Worm (Caenorhabditis elegans) whole organism, L4 larva: ENCODE measurements around the gene rig-3.
A peak's percentile ranks its signal among the peaks of the same experiment; 100 is the strongest.

Experiments
- F44E2.7 ChIP-seq: fragments of 200-800 bp; sonication (Bioruptor generic); IDR thresholded peaks from 2 replicates; pipeline ENCODE4 v2.1.2; 2022; ENCODE audit warnings: missing genetic modification characterization, missing compliant biosample characterization
- T26A8.4 ChIP-seq: fragments of 200-800 bp; sonication (Bioruptor generic); IDR thresholded peaks from 2 replicates; pipeline ENCODE4 v1.3.6; 2022; ENCODE audit warnings: missing genetic modification characterization, missing compliant biosample characterization
- Y48G9A.11 ChIP-seq: fragments of 200-800 bp; sonication (Bioruptor generic); IDR thresholded peaks from 2 replicates; pipeline ENCODE4 v1.3.6; 2022; ENCODE audit warnings: missing genetic modification reagents, missing genetic modification characterization, missing compliant biosample characterization
- aha-1 ChIP-seq: fragments of 150-350 bp; peaks from one replicate; lab custom pipeline; 2014; ENCODE audit warnings: missing biosample characterization, missing genetic modification characterization
- arid-1 ChIP-seq: fragments of 200-800 bp; sonication (Bioruptor generic); conservative IDR thresholded peaks from 2 replicates; pipeline ENCODE4 v1.3.6; 2022; ENCODE audit warnings: missing genetic modification reagents, missing genetic modification characterization, missing compliant biosample characterization
- ceh-28 ChIP-seq: fragments of 150-350 bp; optimal IDR thresholded peaks from 2 replicates; lab custom pipeline; 2014; ENCODE audit warnings: missing biosample characterization, missing genetic modification reagents, missing genetic modification characterization
- ceh-62 ChIP-seq: sonication (generic microtip); optimal IDR thresholded peaks from 2 replicates; lab custom pipeline; 2017; ENCODE audit warnings: missing biosample characterization, missing genetic modification characterization
- ceh-82 ChIP-seq: sonication (generic microtip); optimal IDR thresholded peaks from 2 replicates; lab custom pipeline; 2017; ENCODE audit warnings: missing biosample characterization, missing genetic modification characterization
- ctbp-1 ChIP-seq: fragments of 200-800 bp; sonication (Bioruptor generic); IDR thresholded peaks from 2 replicates; pipeline ENCODE4 v1.3.6; 2022; ENCODE audit warnings: missing genetic modification reagents, missing genetic modification characterization, missing compliant biosample characterization
- daf-12 ChIP-seq: fragments of 150-350 bp; optimal IDR thresholded peaks from 2 replicates; lab custom pipeline; 2014; ENCODE audit warnings: missing biosample characterization, missing genetic modification reagents, missing genetic modification characterization
- dmd-9 ChIP-seq: fragments of 200-800 bp; sonication (Bioruptor generic); IDR thresholded peaks from 2 replicates; pipeline ENCODE4 v1.3.6; 2022; ENCODE audit warnings: missing genetic modification reagents, missing genetic modification characterization, missing compliant biosample characterization
- duxl-1 ChIP-seq: sonication (generic microtip); optimal IDR thresholded peaks from 2 replicates; lab custom pipeline; 2016; ENCODE audit warnings: mild to moderate bottlenecking, missing genetic modification characterization, moderate library complexity, missing compliant biosample characterization; ENCODE audit not compliant: poor library complexity
- dve-1 ChIP-seq: sonication (generic microtip); optimal IDR thresholded peaks from 2 replicates; lab custom pipeline; 2017; ENCODE audit warnings: antibody characterized with exemption, mild to moderate bottlenecking, missing genetic modification characterization, missing compliant biosample characterization; ENCODE audit not compliant: insufficient read depth
- egl-27 ChIP-seq: sonication (generic microtip); optimal IDR thresholded peaks from 3 replicates; lab custom pipeline; 2017; ENCODE audit warnings: missing biosample characterization, missing genetic modification reagents, missing genetic modification characterization
- egl-43 ChIP-seq: fragments of 200-800 bp; sonication (Bioruptor generic); IDR thresholded peaks from 2 replicates; pipeline ENCODE4 v1.3.6; 2022; ENCODE audit warnings: missing genetic modification reagents, missing genetic modification characterization, missing compliant biosample characterization
- fkh-10 ChIP-seq: fragments of 150-350 bp; optimal IDR thresholded peaks from 2 replicates; lab custom pipeline; 2014; ENCODE audit warnings: missing biosample characterization, missing genetic modification reagents, missing genetic modification characterization
- fos-1 ChIP-seq: fragments of 150-350 bp; optimal IDR thresholded peaks from 2 replicates; lab custom pipeline; 2014; ENCODE audit warnings: missing biosample characterization, missing genetic modification characterization
- gei-8 ChIP-seq: fragments of 200-800 bp; sonication (Bioruptor generic); optimal IDR thresholded peaks from 2 replicates; lab custom pipeline; 2018; ENCODE audit warnings: mild to moderate bottlenecking, missing genetic modification characterization, missing compliant biosample characterization
- hlh-30 ChIP-seq: sonication (generic microtip); optimal IDR thresholded peaks from 2 replicates; lab custom pipeline; 2017; ENCODE audit warnings: antibody characterized with exemption, mild to moderate bottlenecking, missing genetic modification characterization, missing compliant biosample characterization; ENCODE audit not compliant: insufficient read depth
- hmg-1.1 ChIP-seq: fragments of 200-800 bp; sonication (Bioruptor generic); IDR thresholded peaks from 2 replicates; pipeline ENCODE4 v1.3.6; 2022; ENCODE audit warnings: missing genetic modification reagents, missing genetic modification characterization, missing compliant biosample characterization
- jun-1 ChIP-seq: fragments of 150-350 bp; optimal IDR thresholded peaks from 2 replicates; lab custom pipeline; 2014; ENCODE audit warnings: missing biosample characterization, missing genetic modification reagents, missing genetic modification characterization
- lim-7 ChIP-seq: fragments of 200-800 bp; sonication (Bioruptor generic); IDR thresholded peaks from 2 replicates; pipeline ENCODE4 v1.3.6; 2022; ENCODE audit warnings: missing genetic modification characterization, missing compliant biosample characterization
- lin-1 ChIP-seq: fragments of 200-800 bp; sonication (Bioruptor generic); IDR thresholded peaks from 2 replicates; pipeline ENCODE4 v1.3.6; 2022; ENCODE audit warnings: missing genetic modification reagents, missing genetic modification characterization, missing compliant biosample characterization
- lin-15B ChIP-seq: fragments of 150-350 bp; sonication (generic microtip); optimal IDR thresholded peaks from 3 replicates; lab custom pipeline; 2014; ENCODE audit warnings: missing biosample characterization, missing genetic modification characterization
- lin-38 ChIP-seq: fragments of 200-800 bp; sonication (Bioruptor generic); IDR thresholded peaks from 2 replicates; pipeline ENCODE4 v1.3.6; 2022; ENCODE audit warnings: missing genetic modification reagents, missing genetic modification characterization, missing compliant biosample characterization
- madf-9 ChIP-seq: fragments of 200-800 bp; sonication (Bioruptor generic); conservative IDR thresholded peaks from 2 replicates; pipeline ENCODE4 v1.3.6; 2022; ENCODE audit warnings: missing genetic modification reagents, missing genetic modification characterization, missing compliant biosample characterization
- mdl-1 ChIP-seq, 2 experiments: fragments of 150-350 bp in 1 of 2; sonication (generic microtip) in 1 of 2; optimal IDR thresholded peaks; 2 replicates each; lab custom pipeline; 2014 to 2017; ENCODE audit warnings: missing biosample characterization in 2 of 2, missing genetic modification characterization in 2 of 2
- mdt-29 ChIP-seq: fragments of 200-800 bp; sonication (Bioruptor generic); IDR thresholded peaks from 2 replicates; pipeline ENCODE4 v1.3.6; 2022; ENCODE audit warnings: missing genetic modification reagents, missing genetic modification characterization, missing compliant biosample characterization
- mep-1 ChIP-seq: fragments of 150-350 bp; sonication (generic microtip); optimal IDR thresholded peaks from 3 replicates; lab custom pipeline; 2014; ENCODE audit warnings: missing biosample characterization, missing genetic modification characterization
- mxl-3 ChIP-seq: fragments of 200-800 bp; sonication (Bioruptor generic); optimal IDR thresholded peaks from 2 replicates; lab custom pipeline; 2018; ENCODE audit warnings: mild to moderate bottlenecking, missing genetic modification characterization, missing compliant biosample characterization
- nhr-237 ChIP-seq: sonication (generic microtip); optimal IDR thresholded peaks from 2 replicates; lab custom pipeline; 2017; ENCODE audit warnings: missing biosample characterization, missing genetic modification characterization
- nhr-28 ChIP-seq: fragments of 150-350 bp; optimal IDR thresholded peaks from 2 replicates; lab custom pipeline; 2014; ENCODE audit warnings: missing biosample characterization, missing genetic modification characterization
- nhr-48 ChIP-seq: sonication (generic microtip); optimal IDR thresholded peaks from 2 replicates; lab custom pipeline; 2016; ENCODE audit warnings: mild to moderate bottlenecking, missing genetic modification characterization, missing compliant biosample characterization
- nhr-6 ChIP-seq: fragments of 150-350 bp; optimal IDR thresholded peaks from 2 replicates; lab custom pipeline; 2014; ENCODE audit warnings: missing biosample characterization, missing genetic modification characterization
- nhr-76 ChIP-seq: fragments of 150-350 bp; optimal IDR thresholded peaks from 2 replicates; lab custom pipeline; 2014; ENCODE audit warnings: missing biosample characterization, missing genetic modification characterization
- nhr-77 ChIP-seq: fragments of 150-350 bp; optimal IDR thresholded peaks from 2 replicates; lab custom pipeline; 2014; ENCODE audit warnings: missing biosample characterization, missing genetic modification characterization
- pha-4 ChIP-seq, 2 experiments: fragments of 150-350 bp in 1 of 2; fragments of 200-800 bp in 1 of 2; sonication (Bioruptor generic) in 1 of 2; IDR thresholded peaks in 1 of 2; optimal IDR thresholded peaks in 1 of 2; 2 replicates each; pipeline versions ENCODE4 v1.3.6 to Lab custom; 2014 to 2022; ENCODE audit warnings: missing genetic modification characterization in 2 of 2, missing genetic modification reagents in 2 of 2, missing biosample characterization in 1 of 2, missing compliant biosample characterization in 1 of 2
- php-3 ChIP-seq: fragments of 200-800 bp; sonication (Bioruptor generic); IDR thresholded peaks from 2 replicates; pipeline ENCODE4 v1.3.6; 2022; ENCODE audit warnings: missing genetic modification reagents, missing genetic modification characterization, missing compliant biosample characterization
- pqm-1 ChIP-seq: sonication (generic microtip); optimal IDR thresholded peaks from 2 replicates; lab custom pipeline; 2017; ENCODE audit warnings: missing biosample characterization, missing genetic modification characterization
- rbr-2 ChIP-seq: sonication (generic microtip); optimal IDR thresholded peaks from 2 replicates; lab custom pipeline; 2016; ENCODE audit warnings: missing genotype, missing genetic modification characterization, missing compliant biosample characterization
- saeg-2 ChIP-seq: fragments of 200-800 bp; sonication (Bioruptor generic); IDR thresholded peaks from 2 replicates; pipeline ENCODE4 v1.3.6; 2022; ENCODE audit warnings: missing genetic modification reagents, missing genetic modification characterization, missing compliant biosample characterization
- sdz-12 ChIP-seq: fragments of 200-800 bp; sonication (Bioruptor generic); optimal IDR thresholded peaks from 2 replicates; lab custom pipeline; 2018; ENCODE audit warnings: mild to moderate bottlenecking, missing genetic modification characterization, missing compliant biosample characterization
- skn-1 ChIP-seq: fragments of 150-350 bp; optimal IDR thresholded peaks from 2 replicates; lab custom pipeline; 2014; ENCODE audit warnings: missing biosample characterization, missing genetic modification characterization
- spr-3 ChIP-seq: fragments of 200-800 bp; sonication (Bioruptor generic); optimal IDR thresholded peaks from 2 replicates; lab custom pipeline; 2018; ENCODE audit warnings: mild to moderate bottlenecking, missing genetic modification characterization, missing compliant biosample characterization
- tra-1 ChIP-seq: fragments of 200-800 bp; sonication (Bioruptor generic); IDR thresholded peaks from 2 replicates; pipeline ENCODE4 v1.3.6; 2022; ENCODE audit warnings: missing genetic modification reagents, missing genetic modification characterization, missing compliant biosample characterization
- unc-39 ChIP-seq: sonication (generic microtip); optimal IDR thresholded peaks from 2 replicates; lab custom pipeline; 2017; ENCODE audit warnings: missing biosample characterization, missing genetic modification characterization
- zag-1 ChIP-seq: fragments of 150-350 bp; optimal IDR thresholded peaks from 2 replicates; lab custom pipeline; 2014; ENCODE audit warnings: missing biosample characterization, missing genetic modification characterization
- zfp-2 ChIP-seq: sonication (generic microtip); optimal IDR thresholded peaks from 2 replicates; lab custom pipeline; 2016; ENCODE audit warnings: mild to moderate bottlenecking, missing genetic modification characterization, missing compliant biosample characterization
- zfp-3 ChIP-seq: fragments of 200-800 bp; sonication (Bioruptor generic); conservative IDR thresholded peaks from 2 replicates; pipeline ENCODE4 v1.3.6; 2022; ENCODE audit warnings: missing genetic modification reagents, missing genetic modification characterization, missing compliant biosample characterization
- zip-2 ChIP-seq: fragments of 150-350 bp; optimal IDR thresholded peaks from 2 replicates; lab custom pipeline; 2014; ENCODE audit warnings: missing biosample characterization, missing genetic modification characterization
- ztf-7 ChIP-seq: fragments of 150-350 bp; optimal IDR thresholded peaks from 2 replicates; lab custom pipeline; 2014; ENCODE audit warnings: missing biosample characterization, missing genetic modification characterization

The rig-3 gene

DNA sequence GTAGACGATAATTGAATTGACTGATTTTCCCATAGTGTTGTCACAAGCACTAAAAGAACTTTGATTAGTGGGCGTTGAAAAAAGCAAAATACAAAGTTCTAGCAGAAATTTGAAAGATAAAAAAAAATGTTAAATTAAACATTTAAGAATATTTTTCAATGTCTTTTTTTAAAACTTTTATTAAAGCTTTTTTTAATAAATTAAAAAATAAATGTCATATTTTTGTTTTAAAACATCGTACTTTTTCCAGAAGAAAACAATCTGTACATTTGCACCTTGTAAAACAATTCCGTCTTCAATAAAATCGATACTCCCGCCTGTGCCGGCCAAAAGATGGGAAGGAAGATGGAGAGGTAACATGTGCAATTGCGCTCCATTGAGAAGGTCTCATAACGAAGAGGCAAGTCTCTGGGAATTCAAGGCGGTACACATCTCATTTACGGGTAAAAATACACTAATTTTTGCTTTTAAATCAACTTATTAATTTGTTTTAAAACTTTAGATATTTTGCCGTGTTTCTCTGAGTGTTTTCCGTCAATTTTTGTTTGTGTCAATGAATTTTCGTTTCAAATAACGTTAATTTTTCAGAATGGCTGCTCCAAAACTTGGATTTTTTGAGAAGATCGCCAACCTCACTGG lies 12.6 kb upstream of the rig-3 start, which contains the start of the genes glr-6 and asg-2:
Gene glr-6 (minus strand): TSS at position 51 of the 639 bp plus-strand sequence.
Gene asg-2 (plus strand): TSS at position 589 of the 639 bp plus-strand sequence.
- TF ChIP-seq egl-43 (GFP tag; lab: Robert Waterston, UW) (no peak), lin-38 (GFP tag; lab: Robert Waterston, UW) (peak; percentile 97), jun-1 (tag; lab: Kevin White, UChicago) (no peak), duxl-1 (peak; percentile 22), mdt-29 (GFP tag; lab: Robert Waterston, UW) (no peak), ceh-62 (tag; lab: Kevin White, UChicago) (no peak), ceh-28 (tag; lab: Kevin White, UChicago) (peak; percentile 43), rbr-2 (peak; percentile 71), zfp-3 (GFP tag; lab: Robert Waterston, UW) (no peak), zfp-2 (tag; lab: Kevin White, UChicago) (peak; percentile 39), Y48G9A.11 (GFP tag; lab: Robert Waterston, UW) (no peak), fkh-10 (GFP tag; lab: Kevin White, UChicago) (peak; percentile 79), mxl-3 (GFP tag; lab: Kevin White, UChicago) (peak; percentile 38), mdl-1 (tag; optimal IDR thresholded peaks at IDR 0.05; lab: Kevin White, UChicago) (peak in 1 of 2 experiments; percentile 35), arid-1 (GFP tag; lab: Robert Waterston, UW) (0 out of 2 replicates have a peak, but pooled peaks have one; percentile 37), pha-4 (GFP tag; IDR thresholded peaks at IDR 0.05; lab: Robert Waterston, UW) (0 out of 2 replicates have a peak, but pooled peaks have one; percentile 48), pha-4 (tag; optimal IDR thresholded peaks at IDR 0.05; lab: Kevin White, UChicago) (peak; percentile 95), php-3 (GFP tag; lab: Robert Waterston, UW) (no peak), dmd-9 (GFP tag; lab: Robert Waterston, UW) (no peak), F44E2.7 (GFP tag; lab: Robert Waterston, UW) (no peak), egl-27 (tag; lab: Kevin White, UChicago) (no peak), nhr-6 (peak; percentile 74), ctbp-1 (0 out of 2 replicates have a peak, but pooled peaks have one; percentile 39), nhr-48 (peak; percentile 22), lin-1 (GFP tag; lab: Robert Waterston, UW) (no peak), fos-1 (tag; lab: Kevin White, UChicago) (no peak), dve-1 (peak; percentile 87), saeg-2 (GFP tag; lab: Robert Waterston, UW) (no peak), ztf-7 (tag; lab: Kevin White, UChicago) (no peak), lin-15B (tag; lab: Kevin White, UChicago) (peak; percentile 57), T26A8.4 (peak; percentile 57), unc-39 (tag; lab: Kevin White, UChicago) (no peak), nhr-77 (peak; percentile 92), mep-1 (tag; lab: Kevin White, UChicago) (peak; percentile 89), spr-3 (GFP tag; lab: Kevin White, UChicago) (no peak), aha-1 (tag; lab: Kevin White, UChicago) (peak; percentile 96), nhr-28 (tag; lab: Kevin White, UChicago) (peak; percentile 88), madf-9 (GFP tag; lab: Robert Waterston, UW) (no peak), lim-7 (no peak), sdz-12 (GFP tag; lab: Kevin White, UChicago) (no peak), tra-1 (GFP tag; lab: Robert Waterston, UW) (no peak), ceh-82 (no peak), pqm-1 (tag; lab: Kevin White, UChicago) (peak; percentile 70), daf-12 (tag; lab: Kevin White, UChicago) (no peak), zip-2 (tag; lab: Kevin White, UChicago) (no peak), gei-8 (no peak), skn-1 (tag; lab: Kevin White, UChicago) (no peak), nhr-76 (no peak), nhr-237 (no peak), hmg-1.1 (GFP tag; lab: Robert Waterston, UW) (peak; percentile 73), hlh-30 (peak; percentile 66), zag-1 (tag; lab: Kevin White, UChicago) (no peak)
